Fruit fly (Drosophila melanogaster) whole organism, embryonic: ENCODE measurements around the gene mei-218.

ENCODE experiments used
- Bgb ChIP-seq: fragments of 200-800 bp; sonication (Bioruptor generic); IDR thresholded peaks from 2 replicates; pipeline ENCODE4 v1.3.6; 2022; ENCODE audit warnings: missing biosample characterization, missing genetic modification characterization; ENCODE audit not compliant: partially characterized antibody
- BtbVII ChIP-seq: fragments of 200-800 bp; sonication (Bioruptor generic); optimal IDR thresholded peaks from 3 replicates; lab custom pipeline; 2017; ENCODE audit warnings: missing biosample characterization, mild to moderate bottlenecking, missing genetic modification characterization
- Bteb2 ChIP-seq: fragments of 200-800 bp; sonication (Bioruptor generic); optimal IDR thresholded peaks from 2 replicates; lab custom pipeline; 2016; ENCODE audit warnings: missing biosample characterization, missing genetic modification characterization
- CG12104 ChIP-seq: fragments of 200-800 bp; sonication (Bioruptor generic); optimal IDR thresholded peaks from 3 replicates; lab custom pipeline; 2016; ENCODE audit warnings: missing biosample characterization, missing genetic modification characterization
- CG12236 ChIP-seq: fragments of 200-800 bp; sonication (Bioruptor generic); optimal IDR thresholded peaks from 2 replicates; lab custom pipeline; 2016; ENCODE audit warnings: missing biosample characterization, missing genetic modification characterization
- CG12744 ChIP-seq: fragments of 200-800 bp; sonication (Bioruptor generic); optimal IDR thresholded peaks from 2 replicates; lab custom pipeline; 2016; ENCODE audit warnings: missing biosample characterization, missing genetic modification characterization
- CG14667 ChIP-seq: fragments of 200-800 bp; sonication (Bioruptor generic); IDR thresholded peaks from 2 replicates; pipeline ENCODE4 v1.3.6; 2022; ENCODE audit warnings: missing biosample characterization, missing genetic modification characterization
- CG16815 ChIP-seq: fragments of 200-800 bp; sonication (Bioruptor generic); optimal IDR thresholded peaks from 3 replicates; lab custom pipeline; 2017; ENCODE audit warnings: missing biosample characterization, mild to moderate bottlenecking, missing genetic modification characterization
- CG18011 ChIP-seq: fragments of 200-800 bp; sonication (Bioruptor generic); optimal IDR thresholded peaks from 2 replicates; lab custom pipeline; 2017; ENCODE audit warnings: missing biosample characterization, missing genetic modification characterization, mild to moderate bottlenecking, moderate library complexity, missing genotype
- CG2199 ChIP-seq: fragments of 200-800 bp; sonication (Bioruptor generic); IDR thresholded peaks from 3 replicates; pipeline ENCODE4 v1.3.6; 2022; ENCODE audit warnings: missing biosample characterization, missing genetic modification characterization
- CG2889 ChIP-seq: fragments of 200-800 bp; sonication (Bioruptor generic); IDR thresholded peaks from 3 replicates; pipeline ENCODE4 v1.3.6; 2022; ENCODE audit warnings: missing biosample characterization, missing genetic modification characterization
- CG3065 ChIP-seq: fragments of 200-800 bp; sonication (Bioruptor generic); optimal IDR thresholded peaks from 2 replicates; lab custom pipeline; 2016; ENCODE audit warnings: missing biosample characterization, missing genetic modification characterization
- CG34224 ChIP-seq: fragments of 200-800 bp; sonication (Bioruptor generic); IDR thresholded peaks from 3 replicates; pipeline ENCODE4 v1.3.6; 2022; ENCODE audit warnings: missing biosample characterization, missing genetic modification characterization; ENCODE audit not compliant: partially characterized antibody
- CG34422 ChIP-seq: fragments of 200-800 bp; sonication (Bioruptor generic); IDR thresholded peaks from 3 replicates; pipeline ENCODE4 v1.3.6; 2022; ENCODE audit warnings: missing biosample characterization, missing genetic modification characterization
- CG3847 ChIP-seq: fragments of 200-800 bp; sonication (Bioruptor generic); IDR thresholded peaks from 2 replicates; pipeline ENCODE4 v1.3.6; 2022; ENCODE audit warnings: missing biosample characterization, missing genetic modification characterization
- CG4730 ChIP-seq: fragments of 200-800 bp; sonication (Bioruptor generic); IDR thresholded peaks from 2 replicates; pipeline ENCODE4 v1.3.6; 2022; ENCODE audit warnings: missing biosample characterization, missing genetic modification characterization
- CG5245 ChIP-seq: fragments of 200-800 bp; sonication (Bioruptor generic); optimal IDR thresholded peaks from 3 replicates; lab custom pipeline; 2016; ENCODE audit warnings: missing biosample characterization, missing genetic modification characterization
- CG6272 ChIP-seq: fragments of 200-800 bp; sonication (Bioruptor generic); IDR thresholded peaks from 2 replicates; pipeline ENCODE4 v1.3.6; 2022; ENCODE audit warnings: missing biosample characterization, missing genetic modification characterization
- CG6765 ChIP-seq: fragments of 200-800 bp; sonication (Bioruptor generic); optimal IDR thresholded peaks from 3 replicates; lab custom pipeline; 2017; ENCODE audit warnings: missing biosample characterization, mild to moderate bottlenecking, missing genetic modification characterization
- CG6791 ChIP-seq: fragments of 200-800 bp; sonication (Bioruptor generic); IDR thresholded peaks from 3 replicates; pipeline ENCODE4 v1.3.6; 2022; ENCODE audit warnings: missing biosample characterization, missing genetic modification characterization; ENCODE audit not compliant: partially characterized antibody
- CG7271 ChIP-seq: fragments of 200-800 bp; sonication (Bioruptor generic); optimal IDR thresholded peaks from 2 replicates; lab custom pipeline; 2018; ENCODE audit warnings: missing biosample characterization, mild to moderate bottlenecking, missing genetic modification characterization, moderate library complexity
- CG7987 ChIP-seq: fragments of 200-800 bp; sonication (Bioruptor generic); optimal IDR thresholded peaks from 2 replicates; lab custom pipeline; 2018; ENCODE audit warnings: missing biosample characterization, mild to moderate bottlenecking, missing genetic modification characterization, moderate library complexity
- CG9609 ChIP-seq: fragments of 200-800 bp; sonication (Bioruptor generic); optimal IDR thresholded peaks from 3 replicates; lab custom pipeline; 2016; ENCODE audit warnings: missing biosample characterization, missing genetic modification characterization
- D19A ChIP-seq: fragments of 200-800 bp; optimal IDR thresholded peaks from 3 replicates; lab custom pipeline; 2019; ENCODE audit warnings: missing biosample characterization, mild to moderate bottlenecking, missing genetic modification characterization, moderate library complexity
- Dref ChIP-seq: fragments of 200-800 bp; sonication (Bioruptor generic); IDR thresholded peaks from 2 replicates; pipeline ENCODE4 v1.3.6; 2022; ENCODE audit warnings: missing biosample characterization, missing genetic modification characterization
- Hr3 ChIP-seq: fragments of 200-800 bp; sonication (Bioruptor generic); optimal IDR thresholded peaks from 3 replicates; lab custom pipeline; 2016; ENCODE audit warnings: missing biosample characterization, missing genetic modification characterization
- Kr ChIP-seq: fragments of 200-800 bp; sonication (Bioruptor generic); optimal IDR thresholded peaks from 2 replicates; lab custom pipeline; 2017; ENCODE audit warnings: missing biosample characterization, mild to moderate bottlenecking, missing genetic modification characterization
- Lpt ChIP-seq: fragments of >200 bp; optimal IDR thresholded peaks from 2 replicates; lab custom pipeline; 2018; ENCODE audit warnings: missing biosample characterization, missing genetic modification characterization
- MTF-1 ChIP-seq: fragments of 200-800 bp; sonication (Bioruptor generic); optimal IDR thresholded peaks from 2 replicates; lab custom pipeline; 2018; ENCODE audit warnings: missing biosample characterization, mild to moderate bottlenecking, missing genetic modification characterization, borderline replicate concordance
- Opbp ChIP-seq: fragments of 200-800 bp; sonication (Bioruptor generic); IDR thresholded peaks from 3 replicates; pipeline ENCODE4 v1.3.6; 2022; ENCODE audit warnings: missing biosample characterization, missing genetic modification characterization; ENCODE audit not compliant: partially characterized antibody
- Side ChIP-seq: fragments of 200-800 bp; sonication (Bioruptor generic); optimal IDR thresholded peaks from 2 replicates; lab custom pipeline; 2016; ENCODE audit warnings: missing biosample characterization, missing genetic modification characterization
- Sry-β ChIP-seq: fragments of 200-800 bp; sonication (Bioruptor generic); optimal IDR thresholded peaks from 2 replicates; lab custom pipeline; 2018; ENCODE audit warnings: missing biosample characterization, mild to moderate bottlenecking, missing genetic modification characterization, moderate library complexity
- Taf1 ChIP-seq: fragments of 200-800 bp; sonication (Bioruptor generic); IDR thresholded peaks from 2 replicates; pipeline ENCODE4 v1.3.6; 2022; ENCODE audit warnings: missing biosample characterization, missing genetic modification characterization
- Xbp1 ChIP-seq: fragments of 200-800 bp; sonication (Bioruptor generic); optimal IDR thresholded peaks from 3 replicates; lab custom pipeline; 2016; ENCODE audit warnings: missing biosample characterization, mild to moderate bottlenecking, missing genetic modification characterization
- cg ChIP-seq: fragments of 200-800 bp; sonication (Bioruptor generic); optimal IDR thresholded peaks from 3 replicates; lab custom pipeline; 2019; ENCODE audit warnings: missing biosample characterization, mild to moderate bottlenecking, missing genetic modification characterization, moderate library complexity
- croc ChIP-seq: fragments of 200-800 bp; sonication (Bioruptor generic); conservative IDR thresholded peaks from 3 replicates; pipeline ENCODE4 v1.3.6; 2022; ENCODE audit warnings: missing biosample characterization, missing genetic modification characterization
- crol ChIP-seq: fragments of 200-800 bp; sonication (Bioruptor generic); IDR thresholded peaks from 2 replicates; pipeline ENCODE4 v1.3.6; 2022; ENCODE audit warnings: missing biosample characterization, missing genetic modification characterization
- gcm2 ChIP-seq: fragments of 200-800 bp; sonication (Bioruptor generic); optimal IDR thresholded peaks from 2 replicates; lab custom pipeline; 2016; ENCODE audit warnings: missing biosample characterization, missing genetic modification characterization
- gem ChIP-seq: fragments of 200-800 bp; sonication (Bioruptor generic); optimal IDR thresholded peaks from 2 replicates; lab custom pipeline; 2019; ENCODE audit warnings: missing biosample characterization, mild to moderate bottlenecking, missing genetic modification characterization, moderate library complexity
- grn ChIP-seq: fragments of 200-800 bp; sonication (Bioruptor generic); optimal IDR thresholded peaks from 3 replicates; lab custom pipeline; 2017; ENCODE audit warnings: missing biosample characterization, missing genetic modification characterization
- otp ChIP-seq: fragments of 200-800 bp; sonication (Bioruptor generic); IDR thresholded peaks from 3 replicates; pipeline ENCODE4, ENCODE4 v1.3.6; 2022; ENCODE audit warnings: missing biosample characterization, missing genetic modification characterization
- schlank ChIP-seq: fragments of 200-800 bp; sonication (Bioruptor generic); optimal IDR thresholded peaks from 2 replicates; lab custom pipeline; 2018; ENCODE audit warnings: missing biosample characterization, mild to moderate bottlenecking, missing genetic modification characterization
- sob ChIP-seq: fragments of 200-800 bp; sonication (Bioruptor generic); IDR thresholded peaks from 2 replicates; pipeline ENCODE4 v1.3.6; 2022; ENCODE audit warnings: missing biosample characterization, missing genetic modification characterization
- sqz ChIP-seq: fragments of 200-800 bp; sonication (Bioruptor generic); optimal IDR thresholded peaks from 3 replicates; lab custom pipeline; 2018; ENCODE audit warnings: missing biosample characterization, mild to moderate bottlenecking, missing genetic modification characterization
- stwl ChIP-seq: fragments of 200-800 bp; sonication (Bioruptor generic); optimal IDR thresholded peaks from 3 replicates; lab custom pipeline; 2018; ENCODE audit warnings: missing biosample characterization, mild to moderate bottlenecking, missing genetic modification characterization, moderate library complexity
- sug ChIP-seq: fragments of 200-800 bp; optimal IDR thresholded peaks from 2 replicates; lab custom pipeline; 2019; ENCODE audit warnings: missing biosample characterization, mild to moderate bottlenecking, missing genetic modification characterization, moderate library complexity
- trh ChIP-seq: fragments of 200-800 bp; sonication (Bioruptor generic); optimal IDR thresholded peaks from 2 replicates; lab custom pipeline; 2016; ENCODE audit warnings: missing biosample characterization, missing genetic modification characterization
- wek ChIP-seq: fragments of 200-800 bp; sonication (Bioruptor generic); optimal IDR thresholded peaks from 3 replicates; lab custom pipeline; 2018; ENCODE audit warnings: missing biosample characterization, mild to moderate bottlenecking, missing genetic modification characterization, moderate library complexity

mei-218 gene

dm6 chrX:17148951-17149449 is 6.2 kb upstream of the mei-218 start, which contains the start of gene Chchd2 (continued):
- TF ChIP-seq CG16815 (GFP tag; lab: Kevin White, UChicago) (no peak), CG2889 (GFP tag; lab: Robert Waterston, UW) (no peak), CG3847 (GFP tag; lab: Robert Waterston, UW) (no peak), stwl (no peak), CG34422 (GFP tag; lab: Robert Waterston, UW) (peak; percentile 55; the same call in 2 of the 3 replicates), trh (GFP tag; lab: Kevin White, UChicago) (no peak), gem (no peak), D19A (no peak), schlank (tag; lab: Kevin White, UChicago) (no peak), Hr3 (GFP tag; lab: Kevin White, UChicago) (no peak), CG5245 (no peak), MTF-1 (GFP tag; lab: Kevin White, UChicago) (no peak), BtbVII (GFP tag; lab: Kevin White, UChicago) (no peak), CG12236 (GFP tag; lab: Kevin White, UChicago) (no peak), CG34224 (GFP tag; lab: Robert Waterston, UW) (no peak), Taf1 (GFP tag; lab: Robert Waterston, UW) (no peak), CG6765 (GFP tag; lab: Kevin White, UChicago) (no peak), Sry-β (peak; percentile 87), CG12744 (GFP tag; lab: Kevin White, UChicago) (no peak), CG12104 (no peak), CG3065 (GFP tag; lab: Kevin White, UChicago) (no peak), grn (GFP tag; lab: Kevin White, UChicago) (no peak), gcm2 (no peak), cg (GFP tag; lab: Kevin White, UChicago) (no peak), CG4730 (GFP tag; lab: Robert Waterston, UW) (no peak), Bteb2 (GFP tag; lab: Kevin White, UChicago) (no peak), croc (GFP tag; lab: Robert Waterston, UW) (no peak), CG9609 (GFP tag; lab: Kevin White, UChicago) (no peak), CG18011 (no peak), Lpt (GFP tag; lab: Kevin White, UChicago) (no peak), Kr (GFP tag; lab: Kevin White, UChicago) (no peak), otp (GFP tag; lab: Robert Waterston, UW) (no peak), Xbp1 (GFP tag; lab: Kevin White, UChicago) (no peak), Opbp (GFP tag; lab: Robert Waterston, UW) (peak; percentile 43; the same call in 2 of the 3 replicates), CG2199 (GFP tag; lab: Robert Waterston, UW) (no peak), CG7987 (GFP tag; lab: Kevin White, UChicago) (no peak), sob (GFP tag; lab: Robert Waterston, UW) (peak; percentile 6; the same call in 1 of the 2 replicates), sqz (GFP tag; lab: Kevin White, UChicago) (no peak), wek (GFP tag; lab: Kevin White, UChicago) (no peak), crol (GFP tag; lab: Robert Waterston, UW) (no peak), CG14667 (GFP tag; lab: Robert Waterston, UW) (no peak), CG7271 (tag; lab: Kevin White, UChicago) (no peak), Side (GFP tag; lab: Kevin White, UChicago) (no peak), Bgb (peak; percentile 29; the same call in 1 of the 2 replicates), CG6791 (GFP tag; lab: Robert Waterston, UW) (peak; percentile 61; the same call in 1 of the 3 replicates), Dref (GFP tag; lab: Robert Waterston, UW) (peak; percentile 28), sug (tag; lab: Kevin White, UChicago) (peak; percentile 15), CG6272 (GFP tag; lab: Robert Waterston, UW) (no peak)
